Fruit fly (Drosophila melanogaster): ENCODE data around the gene DIP-kappa.

DIP-kappa gene

DNA sequence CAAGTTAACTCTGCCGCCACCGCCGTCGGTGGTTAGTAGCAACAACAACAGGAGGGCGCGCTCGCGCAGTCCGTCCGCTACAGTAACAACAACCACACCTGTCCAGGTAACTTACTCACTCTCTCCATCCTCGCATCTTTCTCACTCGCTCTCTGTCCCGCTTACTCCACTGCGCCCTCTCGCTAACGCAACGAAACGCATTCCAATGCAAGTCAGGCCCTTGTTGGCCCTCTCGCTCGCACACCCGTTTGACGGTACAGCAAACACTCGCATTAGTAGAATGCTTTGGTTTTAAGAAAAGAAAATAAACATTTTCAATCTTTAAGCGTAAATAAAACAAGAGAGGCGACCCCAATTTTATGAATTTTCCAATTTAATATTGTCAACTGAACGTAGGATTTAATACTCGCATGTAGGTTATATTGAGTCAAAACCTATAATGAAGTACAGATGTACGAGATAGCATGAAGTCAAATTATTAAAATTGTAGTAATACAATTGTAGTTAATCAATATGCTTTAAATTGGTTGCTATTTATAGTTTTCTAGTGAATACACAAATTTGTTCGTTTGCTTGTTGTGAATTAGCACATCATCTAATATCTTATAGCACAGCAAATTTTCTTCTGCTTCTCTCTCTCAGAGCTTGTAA lies 51.0 kb downstream of the DIP-kappa start (continued):
- peak; percentile 32 to 42 for TF ChIP-seq ss (GFP tag; optimal IDR thresholded peaks at IDR 0.05)
- no peak for TF ChIP-seq CG11294 (GFP tag; IDR thresholded peaks at IDR 0.05)
- peak; percentile 49 for TF ChIP-seq CG8119 (GFP tag; IDR thresholded peaks at IDR 0.05)
- TF ChIP-seq CG3032 (tag; optimal IDR thresholded peaks at IDR 0.05), result peak; percentile 50
- no peak for TF ChIP-seq Eip93F (GFP tag; optimal IDR thresholded peaks at IDR 0.05)
- TF ChIP-seq CG1621 (tag; optimal IDR thresholded peaks at IDR 0.05), result peak; percentile 51
- TF ChIP-seq dsx (GFP tag; optimal IDR thresholded peaks at IDR 0.05; ENCODE audit: poor library complexity, severe bottlenecking), result no peak
- peak; percentile 71 for TF ChIP-seq Smox (GFP tag; optimal IDR thresholded peaks at IDR 0.05)
- peak; percentile 65 for TF ChIP-seq Sox102F (GFP tag; optimal IDR thresholded peaks at IDR 0.05)

DNA sequence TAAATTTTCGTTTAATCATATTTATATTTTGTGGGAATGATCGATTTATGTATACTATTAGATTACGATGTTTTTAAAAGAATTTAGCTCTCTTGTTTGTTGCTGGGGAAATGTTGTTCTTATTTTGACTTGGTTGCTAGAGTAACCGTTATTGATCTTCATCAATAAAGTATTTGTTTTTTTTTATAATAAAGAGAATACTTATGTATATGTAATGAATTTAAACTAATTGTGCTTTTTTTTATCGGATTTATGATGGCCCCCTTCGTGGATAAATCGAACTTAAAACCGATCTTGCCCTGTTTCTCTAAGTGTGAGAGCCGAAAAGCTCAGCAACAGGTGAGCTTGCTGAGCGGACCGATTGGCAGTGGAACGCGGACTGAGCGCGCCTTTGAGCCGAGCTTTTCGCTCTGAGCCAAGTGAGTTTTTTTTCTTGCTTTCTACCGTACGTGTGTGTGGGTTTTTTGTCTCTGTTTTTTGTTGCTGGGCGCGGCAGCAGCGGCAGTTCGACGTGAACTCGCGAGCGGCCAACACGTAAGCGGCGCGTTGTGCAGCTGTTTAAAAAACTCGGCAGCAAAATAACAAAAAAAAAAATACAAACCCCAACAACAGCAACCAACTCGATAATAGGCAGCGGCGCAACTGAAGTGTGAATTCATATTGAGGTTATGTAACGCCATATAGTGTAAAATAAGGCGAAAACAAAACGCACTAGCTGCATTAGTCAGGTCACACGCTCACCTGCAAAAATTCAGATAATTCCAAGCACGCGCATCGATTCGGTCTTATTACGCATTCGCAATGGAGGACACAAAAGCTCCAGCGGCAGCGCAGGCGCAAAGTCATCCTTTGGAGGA lies 51.9 kb downstream of the DIP-kappa start, which contains the start of gene CG18507:
TSS of gene CG18507 (plus strand) at position 501 of the 857 bp plus-strand sequence.
- TF ChIP-seq dsx (GFP tag; optimal IDR thresholded peaks at IDR 0.05; ENCODE audit: poor library complexity, severe bottlenecking), result peak; percentile 59
- TF ChIP-seq CG16779 (tag; optimal IDR thresholded peaks at IDR 0.05), result no peak
- no peak for TF ChIP-seq Sox14 (GFP tag; optimal IDR thresholded peaks at IDR 0.05)
- TF ChIP-seq Gug (GFP tag; IDR thresholded peaks at IDR 0.05), result no peak
- no peak for TF ChIP-seq fd85E (GFP tag; optimal IDR thresholded peaks at IDR 0.05)
- TF ChIP-seq Hr38 (GFP tag; optimal IDR thresholded peaks at IDR 0.05), result no peak
- peak; percentile 5 for TF ChIP-seq CG31627 (GFP tag; optimal IDR thresholded peaks at IDR 0.05)
- peak; percentile 58 for TF ChIP-seq Ets96B (tag; optimal IDR thresholded peaks at IDR 0.05)
- TF ChIP-seq CG1621 (tag; optimal IDR thresholded peaks at IDR 0.05), result peak; percentile 75
- no peak for TF ChIP-seq fd59A (GFP tag; optimal IDR thresholded peaks at IDR 0.05)
- TF ChIP-seq spab (GFP tag; optimal IDR thresholded peaks at IDR 0.05), result peak; percentile 42
- peak; percentile 57 for TF ChIP-seq CG6276 (GFP tag; optimal IDR thresholded peaks at IDR 0.05)
- TF ChIP-seq Hr4 (GFP tag; optimal IDR thresholded peaks at IDR 0.05), result no peak
- TF ChIP-seq Lpt (GFP tag; optimal IDR thresholded peaks at IDR 0.05), result peak; percentile 39
- TF ChIP-seq achi (GFP tag; optimal IDR thresholded peaks at IDR 0.05), result no peak
- no peak for TF ChIP-seq pdm3 (GFP tag; optimal IDR thresholded peaks at IDR 0.05)
- TF ChIP-seq CG11902 (GFP tag; optimal IDR thresholded peaks at IDR 0.05), result peak; percentile 9
- no peak for TF ChIP-seq Hr39 (GFP tag; optimal IDR thresholded peaks at IDR 0.05)
- TF ChIP-seq CG7368 (GFP tag; optimal IDR thresholded peaks at IDR 0.05), result no peak
- peak; percentile 4 for TF ChIP-seq CG10631 (GFP tag; optimal IDR thresholded peaks at IDR 0.05)
- peak; percentile 54 for TF ChIP-seq CG6854 (GFP tag; optimal IDR thresholded peaks at IDR 0.05)
- peak; percentile 48 for TF ChIP-seq net (GFP tag; optimal IDR thresholded peaks at IDR 0.05)
- TF ChIP-seq CG8119 (GFP tag; IDR thresholded peaks at IDR 0.05), result peak; percentile 67; the same call in 2 of the 3 replicates
- TF ChIP-seq Blimp-1 (GFP tag; optimal IDR thresholded peaks at IDR 0.05), result no peak
- TF ChIP-seq topi (GFP tag; optimal IDR thresholded peaks at IDR 0.05), result no peak
- peak; percentile 92 for TF ChIP-seq CG6163 (GFP tag; IDR thresholded peaks at IDR 0.05)
- no peak for TF ChIP-seq Sox15 (GFP tag; optimal IDR thresholded peaks at IDR 0.05)
- TF ChIP-seq CG15336 (GFP tag; IDR thresholded peaks at IDR 0.05), result peak; percentile 75
- TF ChIP-seq Met (GFP tag; optimal IDR thresholded peaks at IDR 0.05), result peak; percentile 48
- TF ChIP-seq fkh (GFP tag; optimal IDR thresholded peaks at IDR 0.05), result peak; percentile 15
- TF ChIP-seq CG32006 (GFP tag; optimal IDR thresholded peaks at IDR 0.05), result peak; percentile 34
- TF ChIP-seq Smox (GFP tag; optimal IDR thresholded peaks at IDR 0.05), result no peak
- peak; percentile 48 for TF ChIP-seq esn (GFP tag; optimal IDR thresholded peaks at IDR 0.05)
- peak; percentile 4 for TF ChIP-seq CG8632 (GFP tag; optimal IDR thresholded peaks at IDR 0.05)
- TF ChIP-seq CG3919 (GFP tag; optimal IDR thresholded peaks at IDR 0.05), result peak; percentile 25
- no peak for TF ChIP-seq Ets21C (GFP tag; optimal IDR thresholded peaks at IDR 0.05)
- TF ChIP-seq Sox102F (GFP tag; optimal IDR thresholded peaks at IDR 0.05), result no peak
- TF ChIP-seq CG3032 (tag; optimal IDR thresholded peaks at IDR 0.05), result peak; percentile 61
- no peak for TF ChIP-seq cyc (GFP tag; optimal IDR thresholded peaks at IDR 0.05)
- TF ChIP-seq svp (GFP tag), result peak; percentile 75
- TF ChIP-seq Eip93F (GFP tag; optimal IDR thresholded peaks at IDR 0.05), result no peak
- no peak for TF ChIP-seq CG6792 (GFP tag; optimal IDR thresholded peaks at IDR 0.05)
- no peak for TF ChIP-seq Eip75B (GFP tag; optimal IDR thresholded peaks at IDR 0.05)
- TF ChIP-seq CG11762 (GFP tag; optimal IDR thresholded peaks at IDR 0.05; ENCODE audit: insufficient read depth), result no peak
- TF ChIP-seq CG11294 (GFP tag; IDR thresholded peaks at IDR 0.05), result no peak
